Worm (Caenorhabditis elegans) whole organism, L4/young adult: Measurements from ENCODE around the gene glt-6.

ENCODE experiments used
- W03F9.2 ChIP-seq: fragments of 150-350 bp; optimal IDR thresholded peaks from 2 replicates; lab custom pipeline; 2014; ENCODE audit warnings: missing biosample characterization, missing genetic modification characterization
- dao-5 ChIP-seq: sonication (generic microtip); optimal IDR thresholded peaks from 2 replicates; lab custom pipeline; 2016; ENCODE audit warnings: missing genotype, missing genetic modification characterization, moderate library complexity, missing compliant biosample characterization
- him-1 ChIP-seq: sonication (generic microtip); optimal IDR thresholded peaks from 2 replicates; lab custom pipeline; 2016; ENCODE audit warnings: missing genotype, missing genetic modification reagents, missing genetic modification characterization, missing compliant biosample characterization

- TF ChIP-seq W03F9.2 (no peak), him-1 (tag; lab: Kevin White, UChicago) (no peak), dao-5 (tag; lab: Kevin White, UChicago) (no peak)
Measured at ce11 chrIV:7520258-7520657, 16.8 kb downstream of the glt-6 start.
